Worm (Caenorhabditis elegans) whole organism, L2 larva: Measurements from ENCODE around the gene cyp-31A2.

Source experiments
- C34F6.9 ChIP-seq: fragments of 150-350 bp; optimal IDR thresholded peaks from 2 replicates; lab custom pipeline; 2014; ENCODE audit warnings: missing biosample characterization, missing genetic modification characterization
- F13H6.1 ChIP-seq: sonication (generic microtip); optimal IDR thresholded peaks from 2 replicates; lab custom pipeline; 2016; ENCODE audit warnings: missing genetic modification characterization, missing compliant biosample characterization
- R02D3.7 ChIP-seq: fragments of 150-350 bp; optimal IDR thresholded peaks from 2 replicates; lab custom pipeline; 2014; ENCODE audit warnings: missing biosample characterization, missing genetic modification characterization
- Y55F3AM.14 ChIP-seq: fragments of 200-800 bp; sonication (Bioruptor generic); optimal IDR thresholded peaks from 2 replicates; lab custom pipeline; 2018; ENCODE audit warnings: mild to moderate bottlenecking, missing genetic modification characterization, missing compliant biosample characterization
- ZK546.5 ChIP-seq: sonication (generic microtip); optimal IDR thresholded peaks from 2 replicates; lab custom pipeline; 2017; ENCODE audit warnings: missing biosample characterization, missing genetic modification characterization
- alr-1 ChIP-seq: fragments of 150-350 bp; optimal IDR thresholded peaks from 2 replicates; lab custom pipeline; 2014; ENCODE audit warnings: missing biosample characterization, missing genetic modification characterization
- aly-2 ChIP-seq: fragments of 150-350 bp; optimal IDR thresholded peaks from 2 replicates; lab custom pipeline; 2014; ENCODE audit warnings: missing biosample characterization, missing genetic modification characterization
- ama-1 ChIP-seq: fragments of 150-350 bp; optimal IDR thresholded peaks from 2 replicates; lab custom pipeline; 2018; ENCODE audit warnings: inconsistent platforms
- blmp-1 ChIP-seq: sonication (generic microtip); optimal IDR thresholded peaks from 2 replicates; lab custom pipeline; 2017; ENCODE audit warnings: missing genetic modification characterization, mild to moderate bottlenecking, missing compliant biosample characterization, antibody characterized with exemption, moderate library complexity; ENCODE audit not compliant: insufficient read depth
- ceh-16 ChIP-seq: fragments of 150-350 bp; optimal IDR thresholded peaks from 2 replicates; lab custom pipeline; 2014; ENCODE audit warnings: missing biosample characterization, missing genetic modification characterization
- ceh-82 ChIP-seq: fragments of 150-350 bp; optimal IDR thresholded peaks from 2 replicates; lab custom pipeline; 2014; ENCODE audit warnings: missing biosample characterization, missing genetic modification characterization
- crh-2 ChIP-seq: sonication (generic microtip); optimal IDR thresholded peaks from 2 replicates; lab custom pipeline; 2017; ENCODE audit warnings: missing biosample characterization, missing genetic modification characterization
- dmd-4 ChIP-seq: sonication (generic microtip); optimal IDR thresholded peaks from 2 replicates; lab custom pipeline; 2017; ENCODE audit warnings: missing biosample characterization, missing genetic modification characterization
- egl-27 ChIP-seq: sonication (generic microtip); optimal IDR thresholded peaks from 3 replicates; lab custom pipeline; 2017; ENCODE audit warnings: missing biosample characterization, missing genetic modification reagents, missing genetic modification characterization
- elt-1 ChIP-seq: fragments of 150-350 bp; optimal IDR thresholded peaks from 2 replicates; lab custom pipeline; 2014; ENCODE audit warnings: missing biosample characterization, missing genetic modification characterization
- elt-3 ChIP-seq: sonication (generic microtip); optimal IDR thresholded peaks from 2 replicates; lab custom pipeline; 2017; ENCODE audit warnings: missing biosample characterization, missing genetic modification characterization
- fos-1 ChIP-seq: fragments of 150-350 bp; optimal IDR thresholded peaks from 2 replicates; lab custom pipeline; 2014; ENCODE audit warnings: missing biosample characterization, missing genetic modification characterization
- gmeb-1 ChIP-seq: fragments of 150-350 bp; optimal IDR thresholded peaks from 2 replicates; lab custom pipeline; 2014; ENCODE audit warnings: missing biosample characterization, missing genetic modification characterization
- lin-11 ChIP-seq: fragments of 150-350 bp; sonication (generic microtip); optimal IDR thresholded peaks from 2 replicates; lab custom pipeline; 2014; ENCODE audit warnings: missing biosample characterization, missing genetic modification characterization, inconsistent platforms, mixed read lengths
- lin-13 ChIP-seq: fragments of 150-350 bp; optimal IDR thresholded peaks from 2 replicates; lab custom pipeline; 2014; ENCODE audit warnings: missing biosample characterization, missing genetic modification reagents, missing genetic modification characterization
- lin-39 ChIP-seq: fragments of 150-350 bp; optimal IDR thresholded peaks from 2 replicates; lab custom pipeline; 2014; ENCODE audit warnings: missing biosample characterization, missing genetic modification reagents, missing genetic modification characterization
- lsy-2 ChIP-seq, 2 experiments: fragments of 150-350 bp in 1 of 2; sonication (generic microtip) in 1 of 2; optimal IDR thresholded peaks; 2 replicates each; lab custom pipeline; 2014 to 2017; ENCODE audit warnings: missing biosample characterization in 2 of 2, missing genetic modification characterization in 2 of 2
- mab-5 ChIP-seq: fragments of 150-350 bp; optimal IDR thresholded peaks from 2 replicates; lab custom pipeline; 2014; ENCODE audit warnings: missing biosample characterization, missing genetic modification characterization
- mbf-1 ChIP-seq: sonication (generic microtip); optimal IDR thresholded peaks from 2 replicates; lab custom pipeline; 2017; ENCODE audit warnings: missing biosample characterization, missing genetic modification characterization
- mdl-1 ChIP-seq, 2 experiments: fragments of 150-350 bp in 1 of 2; sonication (generic microtip) in 1 of 2; optimal IDR thresholded peaks; 2 replicates each; lab custom pipeline; 2017; ENCODE audit warnings: missing biosample characterization in 2 of 2, missing genetic modification characterization in 2 of 2
- nhr-10 ChIP-seq: sonication (generic microtip); optimal IDR thresholded peaks from 2 replicates; lab custom pipeline; 2017; ENCODE audit warnings: missing biosample characterization, missing genetic modification characterization
- nhr-11 ChIP-seq: fragments of 150-350 bp; optimal IDR thresholded peaks from 2 replicates; lab custom pipeline; 2014; ENCODE audit warnings: missing biosample characterization, missing genetic modification characterization
- nhr-12 ChIP-seq: fragments of 150-350 bp; optimal IDR thresholded peaks from 2 replicates; lab custom pipeline; 2014; ENCODE audit warnings: missing biosample characterization, missing genetic modification characterization
- nhr-129 ChIP-seq: fragments of 150-350 bp; optimal IDR thresholded peaks from 2 replicates; lab custom pipeline; 2014; ENCODE audit warnings: missing biosample characterization, missing genetic modification characterization
- nhr-21 ChIP-seq: fragments of 150-350 bp; optimal IDR thresholded peaks from 2 replicates; lab custom pipeline; 2014; ENCODE audit warnings: missing biosample characterization, missing genetic modification characterization
- nhr-23 ChIP-seq: fragments of 150-350 bp; optimal IDR thresholded peaks from 2 replicates; lab custom pipeline; 2014; ENCODE audit warnings: missing biosample characterization, missing genetic modification reagents, missing genetic modification characterization
- nhr-237 ChIP-seq: fragments of 150-350 bp; optimal IDR thresholded peaks from 2 replicates; lab custom pipeline; 2014; ENCODE audit warnings: missing biosample characterization, missing genetic modification characterization
- nhr-25 ChIP-seq: fragments of 150-350 bp; sonication (generic microtip); optimal IDR thresholded peaks from 3 replicates; lab custom pipeline; 2014; ENCODE audit warnings: missing biosample characterization, missing genetic modification characterization
- nhr-6 ChIP-seq: fragments of 150-350 bp; optimal IDR thresholded peaks from 2 replicates; lab custom pipeline; 2014; ENCODE audit warnings: missing biosample characterization, missing genetic modification characterization
- nhr-77 ChIP-seq: fragments of 150-350 bp; optimal IDR thresholded peaks from 2 replicates; lab custom pipeline; 2014; ENCODE audit warnings: missing biosample characterization, missing genetic modification characterization
- peb-1 ChIP-seq: fragments of 150-350 bp; optimal IDR thresholded peaks from 2 replicates; lab custom pipeline; 2014; ENCODE audit warnings: missing biosample characterization, missing genetic modification characterization
- sem-4 ChIP-seq: fragments of 150-350 bp; optimal IDR thresholded peaks from 2 replicates; lab custom pipeline; 2014; ENCODE audit warnings: missing biosample characterization, missing genetic modification reagents, missing genetic modification characterization
- skn-1 ChIP-seq: sonication (generic microtip); optimal IDR thresholded peaks from 2 replicates; lab custom pipeline; 2017; ENCODE audit warnings: missing biosample characterization, missing genetic modification characterization
- sma-3 ChIP-seq: sonication (generic microtip); optimal IDR thresholded peaks from 2 replicates; lab custom pipeline; 2016; ENCODE audit warnings: missing genetic modification reagents, missing genetic modification characterization, missing compliant biosample characterization
- sma-9 ChIP-seq, 2 experiments: fragments of 150-350 bp in 1 of 2; sonication (generic microtip) in 1 of 2; optimal IDR thresholded peaks; 2 replicates each; lab custom pipeline; 2014 to 2016; ENCODE audit warnings: missing genetic modification characterization in 2 of 2, mild to moderate bottlenecking in 1 of 2, missing biosample characterization in 1 of 2, missing compliant biosample characterization in 1 of 2, missing genetic modification reagents in 1 of 2, moderate library complexity in 1 of 2
- snpc-4 ChIP-seq: fragments of 150-350 bp; optimal IDR thresholded peaks from 2 replicates; lab custom pipeline; 2014; ENCODE audit warnings: missing biosample characterization, missing genetic modification characterization
- unc-39 ChIP-seq: fragments of 150-350 bp; optimal IDR thresholded peaks from 2 replicates; lab custom pipeline; 2014; ENCODE audit warnings: missing biosample characterization, missing genetic modification characterization
- unc-55 ChIP-seq: fragments of 150-350 bp; sonication (generic microtip); optimal IDR thresholded peaks from 3 replicates; lab custom pipeline; 2014; ENCODE audit warnings: missing biosample characterization, missing genetic modification reagents, missing genetic modification characterization
- unc-62 ChIP-seq: fragments of 150-350 bp; optimal IDR thresholded peaks from 2 replicates; lab custom pipeline; 2014; ENCODE audit warnings: missing biosample characterization, missing genetic modification reagents, missing genetic modification characterization
- zag-1 ChIP-seq: fragments of 150-350 bp; optimal IDR thresholded peaks from 2 replicates; lab custom pipeline; 2014; ENCODE audit warnings: missing biosample characterization, missing genetic modification characterization
- ztf-1 ChIP-seq: fragments of 200-800 bp; sonication (Bioruptor generic); conservative IDR thresholded peaks from 2 replicates; pipeline ENCODE4 v1.3.6; 2022; ENCODE audit warnings: missing genetic modification characterization, missing compliant biosample characterization
- ztf-11 ChIP-seq: sonication (generic microtip); optimal IDR thresholded peaks from 2 replicates; lab custom pipeline; 2017; ENCODE audit warnings: missing biosample characterization, missing genetic modification characterization
- ztf-4 ChIP-seq: fragments of 150-350 bp; optimal IDR thresholded peaks from 2 replicates; lab custom pipeline; 2014; ENCODE audit warnings: missing biosample characterization, missing genetic modification characterization

Gene cyp-31A2

DNA sequence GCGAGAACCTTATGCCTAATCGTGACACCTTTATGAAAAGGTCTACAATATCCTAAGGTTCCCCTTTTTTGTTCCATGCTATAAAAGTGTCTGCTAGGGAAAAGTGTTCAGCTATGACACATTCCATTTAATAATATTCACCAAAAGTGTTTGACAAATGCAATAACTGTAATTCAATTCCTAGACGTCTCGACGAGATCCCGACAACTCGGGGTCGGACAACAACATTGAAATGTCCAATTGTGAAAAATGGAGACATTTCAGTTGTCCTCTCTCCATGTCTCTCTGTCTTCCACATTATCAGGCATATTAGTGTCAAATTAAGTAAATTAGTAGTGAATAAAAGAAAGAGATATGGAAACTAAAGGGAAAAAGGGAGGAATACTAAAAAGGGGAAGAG, 27.7 kb downstream of the cyp-31A2 start:
- no peak for TF ChIP-seq nhr-77 (tag; lab: Kevin White, UChicago)
- no peak for TF ChIP-seq crh-2
- no peak for TF ChIP-seq sem-4 (tag; lab: Kevin White, UChicago)
- no peak for TF ChIP-seq zag-1
- TF ChIP-seq mdl-1 (tag; optimal IDR thresholded peaks at IDR 0.05; lab: Kevin White, UChicago), result no peak
- no peak for TF ChIP-seq unc-55 (GFP tag; lab: Kevin White, UChicago)

DNA sequence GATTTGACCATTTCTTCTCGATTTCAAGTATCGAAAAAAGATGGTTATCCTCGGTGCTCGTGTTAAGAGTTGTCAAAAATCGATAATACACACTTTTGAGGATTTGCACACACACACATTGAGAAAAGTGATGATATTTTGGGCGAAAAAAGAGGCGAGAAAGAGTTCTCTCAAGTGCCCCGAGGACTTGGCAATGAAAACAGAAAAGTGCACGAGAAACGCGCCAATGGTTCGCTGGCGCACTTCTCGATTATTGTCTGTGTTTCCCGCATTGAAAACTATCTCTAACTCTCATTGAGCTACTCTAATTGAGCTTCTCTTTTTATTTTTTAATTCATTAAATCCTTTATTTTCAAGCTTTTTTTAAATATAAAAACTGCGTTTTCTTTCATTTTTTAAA, 29.9 kb downstream of the cyp-31A2 start:
- TF ChIP-seq zag-1 (peak; percentile 54), snpc-4 (tag; lab: Kevin White, UChicago) (peak; percentile 10), aly-2 (tag; lab: Kevin White, UChicago) (no peak), nhr-11 (tag; lab: Kevin White, UChicago) (no peak), lin-13 (GFP tag; lab: Kevin White, UChicago) (peak; percentile 63), lin-11 (peak; percentile 20), sma-9 (GFP tag; optimal IDR thresholded peaks at IDR 0.05; lab: Kevin White, UChicago) (peak; percentile 53), sma-9 (tag; optimal IDR thresholded peaks at IDR 0.05; lab: Kevin White, UChicago) (no peak), nhr-21 (tag; lab: Kevin White, UChicago) (no peak), ceh-16 (no peak), ztf-11 (tag; lab: Kevin White, UChicago) (no peak), sem-4 (tag; lab: Kevin White, UChicago) (peak; percentile 48), mdl-1 (tag; optimal IDR thresholded peaks at IDR 0.05; lab: Kevin White, UChicago) (no peak), elt-3 (tag; lab: Kevin White, UChicago) (no peak), lsy-2 (tag; optimal IDR thresholded peaks at IDR 0.05; lab: Kevin White, UChicago) (peak; percentile 73 to 84), C34F6.9 (tag; lab: Kevin White, UChicago) (peak; percentile 90), elt-1 (tag; lab: Kevin White, UChicago) (no peak), lin-39 (no peak), unc-62 (no peak), R02D3.7 (tag; lab: Kevin White, UChicago) (no peak), nhr-23 (tag; lab: Kevin White, UChicago) (no peak), alr-1 (tag; lab: Kevin White, UChicago) (no peak), mbf-1 (tag; lab: Kevin White, UChicago) (no peak), sma-3 (GFP tag; lab: Kevin White, UChicago) (peak; percentile 31), skn-1 (tag; lab: Kevin White, UChicago) (no peak), F13H6.1 (tag; lab: Kevin White, UChicago) (peak; percentile 82), nhr-77 (tag; lab: Kevin White, UChicago) (no peak), crh-2 (peak; percentile 68), nhr-10 (tag; lab: Kevin White, UChicago) (no peak), nhr-25 (tag; lab: Kevin White, UChicago) (no peak), peb-1 (no peak), ztf-4 (peak; percentile 55), gmeb-1 (peak; percentile 73), fos-1 (peak; percentile 49), ztf-1 (GFP tag; lab: Robert Waterston, UW) (no peak), nhr-12 (tag; lab: Kevin White, UChicago) (no peak), nhr-237 (tag; lab: Kevin White, UChicago) (no peak), ama-1 (no peak), nhr-129 (peak; percentile 80), Y55F3AM.14 (GFP tag; lab: Kevin White, UChicago) (no peak), ZK546.5 (tag; lab: Kevin White, UChicago) (no peak), unc-39 (no peak), mab-5 (peak; percentile 49), blmp-1 (tag; lab: Kevin White, UChicago) (no peak), dmd-4 (tag; lab: Kevin White, UChicago) (no peak), unc-55 (GFP tag; lab: Kevin White, UChicago) (peak; percentile 91), ceh-82 (tag; lab: Kevin White, UChicago) (no peak), egl-27 (tag; lab: Kevin White, UChicago) (peak; percentile 44), nhr-6 (tag; lab: Kevin White, UChicago) (no peak)
